Fruit fly (Drosophila melanogaster): ENCODE measurements around the gene cno.

dm6 chr3R:5250530-5251242 is 33.4 kb upstream of the cno start:
- no peak for TF ChIP-seq CG8478 (optimal IDR thresholded peaks at IDR 0.05)
- TF ChIP-seq CTCF (optimal IDR thresholded peaks at IDR 0.05) = no peak
